Fruit fly (Drosophila melanogaster) whole organism, embryonic: ENCODE data around the gene CG32161.

Source experiments
- B-H2 ChIP-seq: fragments of 200-800 bp; sonication (Bioruptor generic); optimal IDR thresholded peaks from 2 replicates; lab custom pipeline; 2018; ENCODE audit warnings: missing biosample characterization, mild to moderate bottlenecking, missing genetic modification characterization
- CG1024 ChIP-seq: fragments of 200-800 bp; sonication (Bioruptor generic); IDR thresholded peaks from 2 replicates; pipeline ENCODE4 v1.3.6; 2022; ENCODE audit warnings: missing biosample characterization, missing genetic modification characterization
- CG10543 ChIP-seq: fragments of 200-800 bp; sonication (Bioruptor generic); optimal IDR thresholded peaks from 3 replicates; lab custom pipeline; 2017; ENCODE audit warnings: missing biosample characterization, mild to moderate bottlenecking, missing genetic modification characterization, moderate library complexity
- CG11723 ChIP-seq: fragments of 200-800 bp; sonication (Bioruptor generic); optimal IDR thresholded peaks from 2 replicates; lab custom pipeline; 2017; ENCODE audit warnings: missing biosample characterization, mild to moderate bottlenecking, missing genetic modification characterization
- CG12071 ChIP-seq: fragments of 200-800 bp; sonication (Bioruptor generic); optimal IDR thresholded peaks from 3 replicates; lab custom pipeline; 2018; ENCODE audit warnings: missing biosample characterization, mild to moderate bottlenecking, missing genetic modification characterization
- CG13287 ChIP-seq: fragments of 200-800 bp; sonication (Bioruptor generic); IDR thresholded peaks from 2 replicates; pipeline ENCODE4 v1.3.6; 2022; ENCODE audit warnings: missing biosample characterization, missing genetic modification characterization; ENCODE audit not compliant: partially characterized antibody
- CG31441 ChIP-seq: fragments of 200-800 bp; sonication (Bioruptor generic); IDR thresholded peaks from 2 replicates; pipeline ENCODE4 v1.3.6; 2022; ENCODE audit warnings: missing biosample characterization, missing genetic modification characterization
- CG34422 ChIP-seq: fragments of 200-800 bp; sonication (Bioruptor generic); IDR thresholded peaks from 3 replicates; pipeline ENCODE4 v1.3.6; 2022; ENCODE audit warnings: missing biosample characterization, missing genetic modification characterization
- CG3847 ChIP-seq: fragments of 200-800 bp; sonication (Bioruptor generic); IDR thresholded peaks from 2 replicates; pipeline ENCODE4 v1.3.6; 2022; ENCODE audit warnings: missing biosample characterization, missing genetic modification characterization
- CG4404 ChIP-seq: fragments of 200-800 bp; sonication (Bioruptor generic); IDR thresholded peaks from 2 replicates; pipeline ENCODE4 v1.3.6; 2022; ENCODE audit warnings: missing biosample characterization, missing genetic modification characterization
- CG5180 ChIP-seq: fragments of 200-800 bp; sonication (Bioruptor generic); optimal IDR thresholded peaks from 3 replicates; lab custom pipeline; 2017; ENCODE audit warnings: missing biosample characterization, missing genetic modification characterization, mild to moderate bottlenecking, moderate library complexity, missing genetic modification reagents
- CG6765 ChIP-seq: fragments of 200-800 bp; sonication (Bioruptor generic); optimal IDR thresholded peaks from 3 replicates; lab custom pipeline; 2017; ENCODE audit warnings: missing biosample characterization, mild to moderate bottlenecking, missing genetic modification characterization
- CG7987 ChIP-seq: fragments of 200-800 bp; sonication (Bioruptor generic); optimal IDR thresholded peaks from 2 replicates; lab custom pipeline; 2018; ENCODE audit warnings: missing biosample characterization, mild to moderate bottlenecking, missing genetic modification characterization, moderate library complexity
- Doc3 ChIP-seq: fragments of 200-800 bp; sonication (Bioruptor generic); IDR thresholded peaks from 3 replicates; pipeline ENCODE4 v1.3.6; 2022; ENCODE audit warnings: missing biosample characterization, missing genetic modification characterization; ENCODE audit not compliant: partially characterized antibody
- Elba2 ChIP-seq: fragments of 200-800 bp; sonication (Bioruptor generic); optimal IDR thresholded peaks from 3 replicates; lab custom pipeline; 2016; ENCODE audit warnings: missing biosample characterization, missing genetic modification characterization
- Hand ChIP-seq: fragments of 200-800 bp; sonication (Bioruptor generic); optimal IDR thresholded peaks from 2 replicates; lab custom pipeline; 2017; ENCODE audit warnings: mild to moderate bottlenecking, missing biosample characterization, missing genetic modification reagents, missing genetic modification characterization
- Hey ChIP-seq: fragments of 200-800 bp; sonication (Bioruptor generic); optimal IDR thresholded peaks from 3 replicates; lab custom pipeline; 2018; ENCODE audit warnings: missing biosample characterization, mild to moderate bottlenecking, missing genetic modification characterization
- Kr ChIP-seq: fragments of 200-800 bp; sonication (Bioruptor generic); optimal IDR thresholded peaks from 2 replicates; lab custom pipeline; 2017; ENCODE audit warnings: missing biosample characterization, mild to moderate bottlenecking, missing genetic modification characterization
- Lhr ChIP-seq: fragments of 200-800 bp; sonication (Bioruptor generic); optimal IDR thresholded peaks from 3 replicates; lab custom pipeline; 2017; ENCODE audit warnings: mild to moderate bottlenecking, missing biosample characterization, missing genetic modification reagents, missing genetic modification characterization
- Mes4 ChIP-seq: fragments of 200-800 bp; sonication (Bioruptor generic); optimal IDR thresholded peaks from 2 replicates; lab custom pipeline; 2016; ENCODE audit warnings: missing biosample characterization, missing genetic modification characterization
- NFAT ChIP-seq: fragments of 200-800 bp; sonication (Bioruptor generic); IDR thresholded peaks from 2 replicates; pipeline ENCODE4 v1.3.6; 2022; ENCODE audit warnings: missing biosample characterization, missing genetic modification characterization
- NK7.1 ChIP-seq: fragments of 200-800 bp; sonication (Bioruptor generic); optimal IDR thresholded peaks from 3 replicates; lab custom pipeline; 2016; ENCODE audit warnings: missing biosample characterization, missing genetic modification characterization
- Nf-YA ChIP-seq: fragments of 200-800 bp; sonication (Bioruptor generic); IDR thresholded peaks from 2 replicates; pipeline ENCODE4 v1.3.6; 2022; ENCODE audit warnings: missing biosample characterization, missing genetic modification characterization
- Nf-YB ChIP-seq: fragments of 200-800 bp; sonication (Bioruptor generic); optimal IDR thresholded peaks from 3 replicates; lab custom pipeline; 2019; ENCODE audit warnings: missing biosample characterization, mild to moderate bottlenecking, missing genetic modification characterization, moderate library complexity
- PHDP ChIP-seq: fragments of 200-800 bp; sonication (Bioruptor generic); optimal IDR thresholded peaks from 3 replicates; lab custom pipeline; 2018; ENCODE audit warnings: missing biosample characterization, mild to moderate bottlenecking, missing genetic modification characterization, moderate library complexity
- Rfx ChIP-seq: fragments of 200-800 bp; sonication (Bioruptor generic); IDR thresholded peaks from 2 replicates; pipeline ENCODE4 v1.3.6; 2022; ENCODE audit warnings: missing biosample characterization, missing genetic modification characterization
- Stat92E ChIP-seq, 3 experiments: fragments of >200 bp in 2 of 3; fragments of 200-800 bp in 1 of 3; sonication (Bioruptor generic) in 1 of 3; optimal IDR thresholded peaks; 2 replicates each; lab custom pipeline; 2017 to 2019; ENCODE audit warnings: missing biosample characterization in 3 of 3, missing genetic modification characterization in 3 of 3, mild to moderate bottlenecking in 1 of 3, moderate library complexity in 1 of 3
- TFAM ChIP-seq: fragments of 200-800 bp; sonication (Bioruptor generic); optimal IDR thresholded peaks from 2 replicates; lab custom pipeline; 2017; ENCODE audit warnings: missing biosample characterization, missing genetic modification characterization, inconsistent platforms
- Trl ChIP-seq, 3 experiments: fragments of >200 bp in 2 of 3; fragments of 200-800 bp in 1 of 3; sonication (Bioruptor generic) in 1 of 3; optimal IDR thresholded peaks; 2 replicates in 1 of 3; 3 replicates in 2 of 3; lab custom pipeline; 2016 to 2017; ENCODE audit warnings: missing biosample characterization in 1 of 3, missing genetic modification characterization in 1 of 3
- Xrp1 ChIP-seq: fragments of 200-800 bp; sonication (Bioruptor generic); IDR thresholded peaks from 2 replicates; pipeline ENCODE4 v1.3.6; 2022; ENCODE audit warnings: missing biosample characterization, missing genetic modification characterization
- ash1 ChIP-seq: fragments of 200-800 bp; sonication (Bioruptor generic); optimal IDR thresholded peaks from 2 replicates; lab custom pipeline; 2018; ENCODE audit warnings: missing biosample characterization, mild to moderate bottlenecking, missing genetic modification characterization
- bbx ChIP-seq: fragments of 200-800 bp; sonication (Bioruptor generic); IDR thresholded peaks from 2 replicates; pipeline ENCODE4 v1.3.6; 2022; ENCODE audit warnings: missing biosample characterization, missing genetic modification characterization; ENCODE audit not compliant: partially characterized antibody
- en ChIP-seq: fragments of 200-800 bp; sonication (Bioruptor generic); optimal IDR thresholded peaks from 2 replicates; lab custom pipeline; 2016; ENCODE audit warnings: missing biosample characterization, missing genetic modification characterization
- exex ChIP-seq: fragments of 200-800 bp; sonication (Bioruptor generic); optimal IDR thresholded peaks from 4 replicates; lab custom pipeline; 2018; ENCODE audit warnings: missing biosample characterization, mild to moderate bottlenecking, missing genetic modification characterization, moderate library complexity
- eyg ChIP-seq: fragments of 200-800 bp; sonication (Bioruptor generic); optimal IDR thresholded peaks from 3 replicates; lab custom pipeline; 2016; ENCODE audit warnings: missing biosample characterization, missing genetic modification characterization
- ftz-f1 ChIP-seq: fragments of 200-800 bp; sonication (Bioruptor generic); optimal IDR thresholded peaks from 2 replicates; lab custom pipeline; 2016; ENCODE audit warnings: missing biosample characterization, missing genetic modification characterization
- ham ChIP-seq: fragments of 200-800 bp; sonication (Bioruptor generic); IDR thresholded peaks from 2 replicates; pipeline ENCODE4 v1.3.6; 2022; ENCODE audit warnings: missing biosample characterization, missing genetic modification characterization
- her ChIP-seq: fragments of 200-800 bp; sonication (Bioruptor generic); optimal IDR thresholded peaks from 2 replicates; lab custom pipeline; 2016; ENCODE audit warnings: missing biosample characterization, missing genetic modification characterization
- ken ChIP-seq: fragments of 200-800 bp; sonication (Bioruptor generic); IDR thresholded peaks from 3 replicates; pipeline ENCODE4 v1.3.6; 2022; ENCODE audit warnings: missing biosample characterization, missing genetic modification characterization
- onecut ChIP-seq: fragments of 200-800 bp; sonication (Bioruptor generic); IDR thresholded peaks from 2 replicates; pipeline ENCODE4 v1.3.6; 2022; ENCODE audit warnings: missing biosample characterization, missing genetic modification characterization
- prd ChIP-seq, 3 experiments: fragments of >200 bp in 2 of 3; fragments of 200-800 bp in 1 of 3; sonication (Bioruptor generic) in 1 of 3; optimal IDR thresholded peaks in 2 of 3; IDR thresholded peaks in 1 of 3; 2 replicates in 2 of 3; 3 replicates in 1 of 3; pipeline versions ENCODE4 v1.3.6 to Lab custom; 2017 to 2022; ENCODE audit warnings: missing biosample characterization in 1 of 3, missing genetic modification characterization in 1 of 3
- sc ChIP-seq, 3 experiments: fragments of >200 bp in 2 of 3; fragments of 200-800 bp in 1 of 3; sonication (Bioruptor generic) in 1 of 3; optimal IDR thresholded peaks; 2 replicates in 2 of 3; 3 replicates in 1 of 3; lab custom pipeline; 2017; ENCODE audit warnings: mild to moderate bottlenecking in 1 of 3, missing biosample characterization in 1 of 3, missing genetic modification characterization in 1 of 3, missing genetic modification reagents in 1 of 3
- sr ChIP-seq: fragments of 200-800 bp; sonication (Bioruptor generic); IDR thresholded peaks from 3 replicates; pipeline ENCODE4 v1.3.6; 2022; ENCODE audit warnings: missing biosample characterization, missing genetic modification characterization
- sug ChIP-seq: fragments of 200-800 bp; optimal IDR thresholded peaks from 2 replicates; lab custom pipeline; 2019; ENCODE audit warnings: missing biosample characterization, mild to moderate bottlenecking, missing genetic modification characterization, moderate library complexity
- tgo ChIP-seq: fragments of 200-800 bp; sonication (Bioruptor generic); IDR thresholded peaks from 3 replicates; pipeline ENCODE4 v1.3.6; 2022; ENCODE audit warnings: missing biosample characterization, missing genetic modification characterization
- toy ChIP-seq: fragments of 200-800 bp; sonication (Bioruptor generic); IDR thresholded peaks from 2 replicates; pipeline ENCODE4 v1.3.6; 2022; ENCODE audit warnings: missing biosample characterization, missing genetic modification characterization
- tup ChIP-seq: fragments of 200-800 bp; sonication (Bioruptor generic); optimal IDR thresholded peaks from 2 replicates; lab custom pipeline; 2016; ENCODE audit warnings: missing biosample characterization, mild to moderate bottlenecking, missing genetic modification characterization, moderate library complexity
- yki ChIP-seq: fragments of >200 bp; optimal IDR thresholded peaks from 3 replicates; lab custom pipeline; 2018

Gene CG32161

DNA sequence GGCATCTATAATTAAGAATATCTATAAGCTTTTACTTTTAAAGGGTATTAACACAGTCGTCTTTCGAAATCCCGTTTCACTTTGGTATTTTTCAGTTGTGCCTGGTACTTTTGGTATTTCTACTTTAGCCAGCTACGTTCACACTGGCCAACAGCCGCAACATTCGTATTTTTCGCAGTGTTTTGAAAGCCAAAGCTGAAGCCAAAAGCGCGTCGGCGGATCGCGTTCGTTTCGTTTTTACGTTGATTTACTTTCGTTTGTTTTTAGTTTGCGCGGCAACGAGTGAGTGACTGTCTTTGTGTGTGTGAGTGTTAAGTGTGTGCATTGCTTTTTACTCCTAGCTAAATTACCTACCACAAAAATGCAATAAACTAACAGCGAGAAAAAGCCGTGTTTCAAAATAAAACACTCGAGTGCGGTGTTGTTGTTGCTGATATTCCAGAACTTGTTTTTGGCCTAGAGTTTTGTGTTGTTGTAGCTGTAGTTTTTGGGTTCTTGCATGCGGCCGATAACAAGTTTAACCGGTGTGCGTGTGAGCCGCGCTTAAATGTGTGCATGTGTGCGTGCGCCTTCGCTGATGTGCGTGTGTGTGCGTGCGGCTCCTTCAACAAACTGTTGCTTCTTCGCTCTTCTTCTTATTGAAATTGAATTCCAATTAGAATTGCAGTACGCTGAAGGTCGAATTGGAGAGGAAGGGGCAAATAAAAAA lies 19.2 kb downstream of the CG32161 start, which contains the start of gene Lmpt (continued):
- no peak for TF ChIP-seq CG7987 (GFP tag; lab: Kevin White, UChicago)
- peak; percentile 56 for TF ChIP-seq Elba2 (GFP tag; lab: Kevin White, UChicago)
- TF ChIP-seq sc (optimal IDR thresholded peaks at IDR 0.05; lab: Kevin White, UChicago): no peak
- TF ChIP-seq sc (GFP tag; optimal IDR thresholded peaks at IDR 0.05; lab: Kevin White, UChicago): no peak
- TF ChIP-seq Nf-YA: no peak
- TF ChIP-seq B-H2 (GFP tag; lab: Kevin White, UChicago): no peak
- TF ChIP-seq CG3847 (GFP tag; lab: Robert Waterston, UW): peak; percentile 6; the same call in 1 of the 2 replicates
- no peak for TF ChIP-seq Stat92E (GFP tag; optimal IDR thresholded peaks at IDR 0.05; lab: Kevin White, UChicago)
- TF ChIP-seq Hey (tag; lab: Kevin White, UChicago): no peak
- peak; percentile 17 for TF ChIP-seq ftz-f1 (GFP tag; lab: Kevin White, UChicago)
- TF ChIP-seq Mes4: no peak
- TF ChIP-seq ken (GFP tag; lab: Robert Waterston, UW): no peak
- no peak for TF ChIP-seq NK7.1 (GFP tag; lab: Kevin White, UChicago)
- no peak for TF ChIP-seq CG5180
- TF ChIP-seq CG1024 (GFP tag; lab: Robert Waterston, UW): no peak
- no peak for TF ChIP-seq exex (tag; lab: Kevin White, UChicago)
- peak; percentile 25 for TF ChIP-seq sug
- TF ChIP-seq CG10543 (GFP tag; lab: Kevin White, UChicago): no peak
- peak; percentile 28; the same call in 1 of the 2 replicates for TF ChIP-seq CG31441
- peak; percentile 3 for TF ChIP-seq CG13287
- TF ChIP-seq Rfx (GFP tag; lab: Robert Waterston, UW): peak; percentile 10; the same call in 1 of the 2 replicates
- no peak for TF ChIP-seq tgo (GFP tag; lab: Robert Waterston, UW)
- TF ChIP-seq CG11723 (GFP tag; lab: Kevin White, UChicago): no peak
- peak; percentile 22; the same call in 1 of the 2 replicates for TF ChIP-seq Xrp1 (GFP tag; lab: Robert Waterston, UW)
- no peak for TF ChIP-seq yki (lab: Kevin White, UChicago)
- no peak for TF ChIP-seq sr (GFP tag; lab: Robert Waterston, UW)
- no peak for TF ChIP-seq NFAT (GFP tag; lab: Robert Waterston, UW)
- peak; percentile 61; the same call in 1 of the 3 replicates for TF ChIP-seq CG34422 (GFP tag; lab: Robert Waterston, UW)
- no peak for TF ChIP-seq Doc3
- no peak for TF ChIP-seq ham (GFP tag; lab: Robert Waterston, UW)
- no peak for TF ChIP-seq Hand (GFP tag; lab: Kevin White, UChicago)
- TF ChIP-seq tup: no peak
- no peak for TF ChIP-seq prd (optimal IDR thresholded peaks at IDR 0.05; lab: Kevin White, UChicago)
- no peak for TF ChIP-seq prd (GFP tag; IDR thresholded peaks at IDR 0.05; lab: Robert Waterston, UW)
- no peak for TF ChIP-seq TFAM (GFP tag; lab: Kevin White, UChicago)
- TF ChIP-seq Lhr (GFP tag; lab: Kevin White, UChicago): peak; percentile 49
- TF ChIP-seq ash1 (GFP tag; lab: Kevin White, UChicago): no peak
- no peak for TF ChIP-seq CG12071 (GFP tag; lab: Kevin White, UChicago)
- TF ChIP-seq Trl (optimal IDR thresholded peaks at IDR 0.05; lab: Kevin White, UChicago): no peak
- no peak for TF ChIP-seq Trl (GFP tag; optimal IDR thresholded peaks at IDR 0.05; lab: Kevin White, UChicago)
- peak; percentile 30 for TF ChIP-seq PHDP (tag; lab: Kevin White, UChicago)
- no peak for TF ChIP-seq CG4404 (GFP tag; lab: Robert Waterston, UW)
- no peak for TF ChIP-seq Nf-YB
- TF ChIP-seq toy (GFP tag; lab: Robert Waterston, UW): no peak
- no peak for TF ChIP-seq eyg (GFP tag; lab: Kevin White, UChicago)
- no peak for TF ChIP-seq bbx (GFP tag; lab: Robert Waterston, UW)
- 0 out of 2 replicates have a peak, but pooled peaks have one; percentile 14 for TF ChIP-seq onecut (GFP tag; lab: Robert Waterston, UW)
- TF ChIP-seq en (GFP tag; lab: Kevin White, UChicago): no peak
- TF ChIP-seq her (GFP tag; lab: Kevin White, UChicago): no peak
- no peak for TF ChIP-seq Kr (GFP tag; lab: Kevin White, UChicago)
- TF ChIP-seq CG6765 (GFP tag; lab: Kevin White, UChicago): no peak
